Worm (Caenorhabditis elegans) whole organism, L4 larva: ENCODE measurements around the gene F45H10.2.

Experiments used
- D1046.2 ChIP-seq: fragments of 200-800 bp; sonication (Bioruptor generic); IDR thresholded peaks from 2 replicates; pipeline ENCODE4 v1.3.6; 2022; ENCODE audit warnings: missing genetic modification characterization, missing compliant biosample characterization
- F10B5.3 ChIP-seq: sonication (generic microtip); optimal IDR thresholded peaks from 2 replicates; lab custom pipeline; 2016; ENCODE audit warnings: mild to moderate bottlenecking, missing genetic modification characterization, missing compliant biosample characterization
- F37D6.2 ChIP-seq: sonication (generic microtip); optimal IDR thresholded peaks from 2 replicates; lab custom pipeline; 2016; ENCODE audit warnings: mild to moderate bottlenecking, missing genetic modification characterization, missing compliant biosample characterization
- T20F7.1 ChIP-seq: fragments of 200-800 bp; sonication (Bioruptor generic); optimal IDR thresholded peaks from 2 replicates; lab custom pipeline; 2018; ENCODE audit warnings: mild to moderate bottlenecking, missing genetic modification characterization, missing compliant biosample characterization
- Y75B8A.6 ChIP-seq: fragments of 200-800 bp; sonication (Bioruptor generic); IDR thresholded peaks from 2 replicates; pipeline ENCODE4 v1.3.6; 2022; ENCODE audit warnings: missing genetic modification reagents, missing genetic modification characterization, missing compliant biosample characterization
- ZK337.2 ChIP-seq: fragments of 200-800 bp; sonication (Bioruptor generic); IDR thresholded peaks from 2 replicates; pipeline ENCODE4 v1.3.6; 2022; ENCODE audit warnings: missing genetic modification reagents, missing genetic modification characterization, missing compliant biosample characterization
- ZK546.5 ChIP-seq, 2 experiments: sonication (generic microtip); optimal IDR thresholded peaks; 2 replicates each; lab custom pipeline; 2017; ENCODE audit warnings: missing biosample characterization in 2 of 2, missing genetic modification characterization in 2 of 2
- aly-2 ChIP-seq: sonication (generic microtip); optimal IDR thresholded peaks from 2 replicates; lab custom pipeline; 2018; ENCODE audit warnings: missing biosample characterization, missing genetic modification characterization
- arid-1 ChIP-seq: fragments of 200-800 bp; sonication (Bioruptor generic); conservative IDR thresholded peaks from 2 replicates; pipeline ENCODE4 v1.3.6; 2022; ENCODE audit warnings: missing genetic modification reagents, missing genetic modification characterization, missing compliant biosample characterization
- attf-4 ChIP-seq: sonication (generic microtip); optimal IDR thresholded peaks from 3 replicates; lab custom pipeline; 2017; ENCODE audit warnings: missing biosample characterization, missing genetic modification characterization
- ceh-20 ChIP-seq: fragments of 200-800 bp; sonication (Bioruptor generic); IDR thresholded peaks from 2 replicates; pipeline ENCODE4 v1.3.6; 2022; ENCODE audit warnings: missing genetic modification reagents, missing genetic modification characterization, missing compliant biosample characterization
- cey-2 ChIP-seq: sonication (generic microtip); optimal IDR thresholded peaks from 3 replicates; lab custom pipeline; 2017; ENCODE audit warnings: missing genetic modification characterization, mild to moderate bottlenecking, missing compliant biosample characterization, antibody characterized with exemption, borderline replicate concordance; ENCODE audit not compliant: insufficient read depth
- ctbp-1 ChIP-seq: fragments of 200-800 bp; sonication (Bioruptor generic); IDR thresholded peaks from 2 replicates; pipeline ENCODE4 v1.3.6; 2022; ENCODE audit warnings: missing genetic modification reagents, missing genetic modification characterization, missing compliant biosample characterization
- daf-16 ChIP-seq, 3 experiments: sonication (generic microtip); optimal IDR thresholded peaks; 2 replicates each; lab custom pipeline; 2016 to 2017; ENCODE audit warnings: missing genetic modification characterization in 3 of 3, missing genetic modification reagents in 3 of 3, mild to moderate bottlenecking in 2 of 3, missing compliant biosample characterization in 2 of 3, missing biosample characterization in 1 of 3, moderate library complexity in 1 of 3
- daf-19 ChIP-seq: fragments of 200-800 bp; sonication (Bioruptor generic); conservative IDR thresholded peaks from 2 replicates; pipeline ENCODE4 v1.3.6; 2022; ENCODE audit warnings: missing genetic modification characterization, missing compliant biosample characterization
- daf-8 ChIP-seq: fragments of 200-800 bp; sonication (Bioruptor generic); IDR thresholded peaks from 2 replicates; pipeline ENCODE4 v1.3.6; 2022; ENCODE audit warnings: missing genetic modification characterization, missing compliant biosample characterization
- dmd-9 ChIP-seq: fragments of 200-800 bp; sonication (Bioruptor generic); IDR thresholded peaks from 2 replicates; pipeline ENCODE4 v1.3.6; 2022; ENCODE audit warnings: missing genetic modification reagents, missing genetic modification characterization, missing compliant biosample characterization
- dpl-1 ChIP-seq: fragments of 150-350 bp; optimal IDR thresholded peaks from 2 replicates; lab custom pipeline; 2014; ENCODE audit warnings: missing biosample characterization, missing genetic modification reagents, missing genetic modification characterization
- duxl-1 ChIP-seq: sonication (generic microtip); optimal IDR thresholded peaks from 2 replicates; lab custom pipeline; 2016; ENCODE audit warnings: mild to moderate bottlenecking, missing genetic modification characterization, moderate library complexity, missing compliant biosample characterization; ENCODE audit not compliant: poor library complexity
- dve-1 ChIP-seq: sonication (generic microtip); optimal IDR thresholded peaks from 2 replicates; lab custom pipeline; 2017; ENCODE audit warnings: antibody characterized with exemption, mild to moderate bottlenecking, missing genetic modification characterization, missing compliant biosample characterization; ENCODE audit not compliant: insufficient read depth
- egl-27 ChIP-seq: sonication (generic microtip); optimal IDR thresholded peaks from 3 replicates; lab custom pipeline; 2017; ENCODE audit warnings: missing biosample characterization, missing genetic modification reagents, missing genetic modification characterization
- egl-43 ChIP-seq: fragments of 200-800 bp; sonication (Bioruptor generic); IDR thresholded peaks from 2 replicates; pipeline ENCODE4 v1.3.6; 2022; ENCODE audit warnings: missing genetic modification reagents, missing genetic modification characterization, missing compliant biosample characterization
- hmg-1.1 ChIP-seq: fragments of 200-800 bp; sonication (Bioruptor generic); IDR thresholded peaks from 2 replicates; pipeline ENCODE4 v1.3.6; 2022; ENCODE audit warnings: missing genetic modification reagents, missing genetic modification characterization, missing compliant biosample characterization
- lim-7 ChIP-seq: fragments of 200-800 bp; sonication (Bioruptor generic); IDR thresholded peaks from 2 replicates; pipeline ENCODE4 v1.3.6; 2022; ENCODE audit warnings: missing genetic modification characterization, missing compliant biosample characterization
- lin-1 ChIP-seq: fragments of 200-800 bp; sonication (Bioruptor generic); IDR thresholded peaks from 2 replicates; pipeline ENCODE4 v1.3.6; 2022; ENCODE audit warnings: missing genetic modification reagents, missing genetic modification characterization, missing compliant biosample characterization
- lin-13 ChIP-seq: fragments of 150-350 bp; optimal IDR thresholded peaks from 2 replicates; lab custom pipeline; 2014; ENCODE audit warnings: missing biosample characterization, missing genetic modification reagents, missing genetic modification characterization
- lin-15B ChIP-seq: fragments of 150-350 bp; sonication (generic microtip); optimal IDR thresholded peaks from 3 replicates; lab custom pipeline; 2014; ENCODE audit warnings: missing biosample characterization, missing genetic modification characterization
- lin-38 ChIP-seq: fragments of 200-800 bp; sonication (Bioruptor generic); IDR thresholded peaks from 2 replicates; pipeline ENCODE4 v1.3.6; 2022; ENCODE audit warnings: missing genetic modification reagents, missing genetic modification characterization, missing compliant biosample characterization
- mep-1 ChIP-seq: fragments of 150-350 bp; sonication (generic microtip); optimal IDR thresholded peaks from 3 replicates; lab custom pipeline; 2014; ENCODE audit warnings: missing biosample characterization, missing genetic modification characterization
- mes-2 ChIP-seq: sonication (generic microtip); optimal IDR thresholded peaks from 2 replicates; lab custom pipeline; 2016; ENCODE audit warnings: missing genotype, mild to moderate bottlenecking, missing genetic modification characterization, missing compliant biosample characterization; ENCODE audit not compliant: poor library complexity, severe bottlenecking
- mxl-2 ChIP-seq: fragments of 200-800 bp; sonication (Bioruptor generic); conservative IDR thresholded peaks from 2 replicates; pipeline ENCODE4 v1.3.6; 2022; ENCODE audit warnings: missing genetic modification reagents, missing genetic modification characterization, missing compliant biosample characterization
- mxl-3 ChIP-seq: fragments of 200-800 bp; sonication (Bioruptor generic); optimal IDR thresholded peaks from 2 replicates; lab custom pipeline; 2018; ENCODE audit warnings: mild to moderate bottlenecking, missing genetic modification characterization, missing compliant biosample characterization
- nhr-25 ChIP-seq: sonication (generic microtip); optimal IDR thresholded peaks from 2 replicates; lab custom pipeline; 2017; ENCODE audit warnings: missing genetic modification characterization, mild to moderate bottlenecking, missing compliant biosample characterization, antibody characterized with exemption, moderate library complexity, borderline replicate concordance; ENCODE audit not compliant: insufficient read depth
- nhr-41 ChIP-seq: fragments of 200-800 bp; sonication (Bioruptor generic); IDR thresholded peaks from 2 replicates; pipeline ENCODE4 v1.3.6; 2022; ENCODE audit warnings: missing genetic modification reagents, missing genetic modification characterization, missing compliant biosample characterization
- nhr-42 ChIP-seq: fragments of 200-800 bp; sonication (Bioruptor generic); IDR thresholded peaks from 2 replicates; pipeline ENCODE4 v1.3.6; 2022; ENCODE audit warnings: missing genetic modification characterization, missing compliant biosample characterization
- nhr-48 ChIP-seq: sonication (generic microtip); optimal IDR thresholded peaks from 2 replicates; lab custom pipeline; 2016; ENCODE audit warnings: mild to moderate bottlenecking, missing genetic modification characterization, missing compliant biosample characterization
- nhr-6 ChIP-seq: fragments of 150-350 bp; optimal IDR thresholded peaks from 2 replicates; lab custom pipeline; 2014; ENCODE audit warnings: missing biosample characterization, missing genetic modification characterization
- php-3 ChIP-seq: fragments of 200-800 bp; sonication (Bioruptor generic); IDR thresholded peaks from 2 replicates; pipeline ENCODE4 v1.3.6; 2022; ENCODE audit warnings: missing genetic modification reagents, missing genetic modification characterization, missing compliant biosample characterization
- saeg-2 ChIP-seq: fragments of 200-800 bp; sonication (Bioruptor generic); IDR thresholded peaks from 2 replicates; pipeline ENCODE4 v1.3.6; 2022; ENCODE audit warnings: missing genetic modification reagents, missing genetic modification characterization, missing compliant biosample characterization
- set-16 ChIP-seq: fragments of 200-800 bp; sonication (Bioruptor generic); IDR thresholded peaks from 2 replicates; pipeline ENCODE4 v1.3.6; 2022; ENCODE audit warnings: missing genetic modification reagents, missing genetic modification characterization, missing compliant biosample characterization
- skn-1 ChIP-seq: fragments of 150-350 bp; optimal IDR thresholded peaks from 2 replicates; lab custom pipeline; 2014; ENCODE audit warnings: missing biosample characterization, missing genetic modification characterization
- spr-1 ChIP-seq: sonication (generic microtip); optimal IDR thresholded peaks from 2 replicates; lab custom pipeline; 2016; ENCODE audit warnings: mild to moderate bottlenecking, missing genetic modification characterization, missing compliant biosample characterization
- tag-97 ChIP-seq: fragments of 200-800 bp; sonication (Bioruptor generic); IDR thresholded peaks from 2 replicates; pipeline ENCODE4 v1.3.6; 2022; ENCODE audit warnings: missing genetic modification characterization, missing compliant biosample characterization
- unc-39 ChIP-seq: sonication (generic microtip); optimal IDR thresholded peaks from 2 replicates; lab custom pipeline; 2017; ENCODE audit warnings: missing biosample characterization, missing genetic modification characterization
- unc-62 ChIP-seq, 3 experiments: fragments of 150-350 bp in 1 of 3; sonication (generic microtip); optimal IDR thresholded peaks in 2 of 3; peaks in 1 of 3; 1 replicate in 1 of 3; 2 replicates in 2 of 3; lab custom pipeline; 2014 to 2017; ENCODE audit warnings: missing biosample characterization in 3 of 3, missing genetic modification characterization in 3 of 3, missing genetic modification reagents in 3 of 3, missing genotype in 1 of 3
- vab-7 ChIP-seq: fragments of 200-800 bp; sonication (Bioruptor generic); IDR thresholded peaks from 2 replicates; pipeline ENCODE4 v1.3.6; 2022; ENCODE audit warnings: missing genetic modification reagents, missing genetic modification characterization, missing compliant biosample characterization
- zag-1 ChIP-seq: fragments of 150-350 bp; optimal IDR thresholded peaks from 2 replicates; lab custom pipeline; 2014; ENCODE audit warnings: missing biosample characterization, missing genetic modification characterization
- zfp-2 ChIP-seq: sonication (generic microtip); optimal IDR thresholded peaks from 2 replicates; lab custom pipeline; 2016; ENCODE audit warnings: mild to moderate bottlenecking, missing genetic modification characterization, missing compliant biosample characterization
- zfp-3 ChIP-seq: fragments of 200-800 bp; sonication (Bioruptor generic); conservative IDR thresholded peaks from 2 replicates; pipeline ENCODE4 v1.3.6; 2022; ENCODE audit warnings: missing genetic modification reagents, missing genetic modification characterization, missing compliant biosample characterization
- zip-11 ChIP-seq: fragments of 200-800 bp; sonication (Bioruptor generic); IDR thresholded peaks from 2 replicates; pipeline ENCODE4 v1.3.6; 2022; ENCODE audit warnings: missing genetic modification characterization, missing compliant biosample characterization

Gene F45H10.2

DNA sequence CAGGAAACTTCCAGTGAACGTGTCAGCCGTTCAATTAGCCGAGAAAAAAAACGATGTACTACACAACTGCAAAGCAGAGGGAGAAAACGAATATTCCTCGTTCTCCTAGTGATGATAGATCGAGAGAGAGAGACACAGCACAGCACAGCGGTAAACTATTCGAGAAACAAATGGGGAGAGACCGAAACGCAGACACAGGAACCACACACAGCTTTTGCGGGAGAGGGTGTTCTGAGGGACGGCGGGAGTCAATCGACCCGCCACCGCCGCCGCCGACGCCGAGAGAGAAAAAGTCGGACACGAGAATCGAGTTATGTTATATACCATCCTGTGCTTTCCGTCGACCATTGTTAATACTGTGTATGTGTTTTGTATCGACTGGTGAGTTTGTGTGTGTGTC, 36.2 kb downstream of the F45H10.2 start:
- no peak for TF ChIP-seq D1046.2 (GFP tag; lab: Robert Waterston, UW)
- TF ChIP-seq daf-19 (GFP tag; lab: Robert Waterston, UW), result no peak
- TF ChIP-seq attf-4 (tag; lab: Kevin White, UChicago), result no peak
- no peak for TF ChIP-seq egl-43 (GFP tag; lab: Robert Waterston, UW)
- 0 out of 2 replicates have a peak, but pooled peaks have one; percentile 50 for TF ChIP-seq lim-7
- no peak for TF ChIP-seq nhr-6 (tag; lab: Kevin White, UChicago)
- TF ChIP-seq daf-16 (GFP tag; optimal IDR thresholded peaks at IDR 0.05; lab: Kevin White, UChicago), result no peak
- peak; percentile 19 for TF ChIP-seq daf-16 (tag; optimal IDR thresholded peaks at IDR 0.05; lab: Kevin White, UChicago)
- no peak for TF ChIP-seq lin-1 (GFP tag; lab: Robert Waterston, UW)
- TF ChIP-seq nhr-41 (GFP tag; lab: Robert Waterston, UW), result no peak
- no peak for TF ChIP-seq unc-39 (tag; lab: Kevin White, UChicago)
- TF ChIP-seq T20F7.1 (GFP tag; lab: Kevin White, UChicago), result no peak
- no peak for TF ChIP-seq tag-97 (GFP tag; lab: Robert Waterston, UW)
- peak; percentile 59; the same call in 1 of the 2 replicates for TF ChIP-seq hmg-1.1 (GFP tag; lab: Robert Waterston, UW)
- no peak for TF ChIP-seq daf-8 (GFP tag; lab: Robert Waterston, UW)
- no peak for TF ChIP-seq arid-1 (GFP tag; lab: Robert Waterston, UW)
- TF ChIP-seq saeg-2 (GFP tag; lab: Robert Waterston, UW), result no peak
- no peak for TF ChIP-seq zag-1 (tag; lab: Kevin White, UChicago)
- TF ChIP-seq ceh-20 (GFP tag; lab: Robert Waterston, UW), result no peak
- no peak for TF ChIP-seq spr-1 (tag; lab: Kevin White, UChicago)
- TF ChIP-seq ZK546.5 (tag; optimal IDR thresholded peaks at IDR 0.05; lab: Kevin White, UChicago), result no peak
- no peak for TF ChIP-seq nhr-25 (tag; lab: Kevin White, UChicago)
- no peak for TF ChIP-seq nhr-42 (GFP tag; lab: Robert Waterston, UW)
- no peak for TF ChIP-seq zip-11 (GFP tag; lab: Robert Waterston, UW)
- TF ChIP-seq php-3 (GFP tag; lab: Robert Waterston, UW), result no peak
- no peak for TF ChIP-seq dpl-1 (GFP tag; lab: Kevin White, UChicago)
- peak; percentile 66 for TF ChIP-seq set-16 (GFP tag; lab: Robert Waterston, UW)
- no peak for TF ChIP-seq ZK337.2
- TF ChIP-seq lin-13 (GFP tag; lab: Kevin White, UChicago), result peak; percentile 42
- TF ChIP-seq lin-15B (tag; lab: Kevin White, UChicago), result no peak
- TF ChIP-seq skn-1 (tag; lab: Kevin White, UChicago), result no peak
- peak; percentile 34 for TF ChIP-seq dve-1
- TF ChIP-seq egl-27 (tag; lab: Kevin White, UChicago), result no peak
- no peak for TF ChIP-seq Y75B8A.6
- peak; percentile 57 for TF ChIP-seq mep-1 (tag; lab: Kevin White, UChicago)
- TF ChIP-seq zfp-3 (GFP tag; lab: Robert Waterston, UW), result no peak
- TF ChIP-seq zfp-2 (tag; lab: Kevin White, UChicago), result no peak
- peak; percentile 28 for TF ChIP-seq mes-2 (tag; lab: Kevin White, UChicago)
- TF ChIP-seq mxl-3, result peak; percentile 38
- no peak for TF ChIP-seq aly-2
- no peak for TF ChIP-seq F10B5.3 (tag; lab: Kevin White, UChicago)
- TF ChIP-seq vab-7 (GFP tag; lab: Robert Waterston, UW), result no peak
- no peak for TF ChIP-seq nhr-48 (tag; lab: Kevin White, UChicago)
- TF ChIP-seq F37D6.2 (tag; lab: Kevin White, UChicago), result no peak
- peak in 1 of 2 experiments; percentile 77 for TF ChIP-seq unc-62 (GFP tag; optimal IDR thresholded peaks at IDR 0.05 in 1 of 2; lab: Kevin White, UChicago)
- TF ChIP-seq unc-62 (tag; optimal IDR thresholded peaks at IDR 0.05; lab: Kevin White, UChicago), result no peak
- TF ChIP-seq lin-38, result no peak
- no peak for TF ChIP-seq ctbp-1 (GFP tag; lab: Robert Waterston, UW)
- no peak for TF ChIP-seq cey-2 (tag; lab: Kevin White, UChicago)
- TF ChIP-seq mxl-2 (GFP tag; lab: Robert Waterston, UW), result no peak
- no peak for TF ChIP-seq dmd-9
- TF ChIP-seq duxl-1 (tag; lab: Kevin White, UChicago), result no peak
